Worm (Caenorhabditis elegans) whole organism, early embryonic: Measurements from ENCODE around the gene nlp-35.

Experiments used
- B0310.2 ChIP-seq: sonication (generic microtip); optimal IDR thresholded peaks from 2 replicates; lab custom pipeline; 2016; ENCODE audit warnings: mild to moderate bottlenecking, missing genetic modification characterization, missing compliant biosample characterization
- F13C5.2 ChIP-seq: sonication (generic microtip); optimal IDR thresholded peaks from 2 replicates; lab custom pipeline; 2017; ENCODE audit warnings: mild to moderate bottlenecking, missing genetic modification characterization, inconsistent platforms, missing compliant biosample characterization
- ama-1 ChIP-seq: fragments of 150-350 bp; optimal IDR thresholded peaks from 2 replicates; lab custom pipeline; 2014
- ceh-13 ChIP-seq: fragments of 200-800 bp; sonication (Bioruptor generic); optimal IDR thresholded peaks from 2 replicates; lab custom pipeline; 2018; ENCODE audit warnings: mild to moderate bottlenecking, missing genetic modification characterization, missing compliant biosample characterization
- ets-7 ChIP-seq: sonication (generic microtip); optimal IDR thresholded peaks from 2 replicates; lab custom pipeline; 2016; ENCODE audit warnings: missing genotype, missing genetic modification characterization, missing compliant biosample characterization
- flt-1 ChIP-seq: fragments of 200-800 bp; sonication (Bioruptor generic); IDR thresholded peaks from 2 replicates; pipeline ENCODE4 v1.3.6; 2022; ENCODE audit warnings: missing genetic modification characterization, missing compliant biosample characterization
- hmg-4 ChIP-seq: fragments of 200-800 bp; sonication (Bioruptor generic); optimal IDR thresholded peaks from 2 replicates; lab custom pipeline; 2018; ENCODE audit warnings: mild to moderate bottlenecking, missing genetic modification characterization, missing compliant biosample characterization
- hnd-1 ChIP-seq: sonication (generic microtip); optimal IDR thresholded peaks from 2 replicates; lab custom pipeline; 2016; ENCODE audit warnings: missing genetic modification characterization, missing compliant biosample characterization
- sea-1 ChIP-seq: fragments of 200-800 bp; sonication (Bioruptor generic); conservative IDR thresholded peaks from 2 replicates; pipeline ENCODE4 v1.3.6; 2022; ENCODE audit warnings: missing genetic modification characterization, missing compliant biosample characterization
- tbx-11 ChIP-seq: fragments of 200-800 bp; sonication (Bioruptor generic); IDR thresholded peaks from 2 replicates; pipeline ENCODE4 v1.3.6; 2022; ENCODE audit warnings: missing genetic modification characterization, missing compliant biosample characterization
- tbx-37 ChIP-seq: fragments of 200-800 bp; sonication (Bioruptor generic); conservative IDR thresholded peaks from 2 replicates; pipeline ENCODE4 v1.3.6; 2022; ENCODE audit warnings: missing genetic modification reagents, missing genetic modification characterization, missing compliant biosample characterization
- tra-4 ChIP-seq: sonication (generic microtip); optimal IDR thresholded peaks from 2 replicates; lab custom pipeline; 2017; ENCODE audit warnings: missing genetic modification characterization, missing compliant biosample characterization

DNA sequence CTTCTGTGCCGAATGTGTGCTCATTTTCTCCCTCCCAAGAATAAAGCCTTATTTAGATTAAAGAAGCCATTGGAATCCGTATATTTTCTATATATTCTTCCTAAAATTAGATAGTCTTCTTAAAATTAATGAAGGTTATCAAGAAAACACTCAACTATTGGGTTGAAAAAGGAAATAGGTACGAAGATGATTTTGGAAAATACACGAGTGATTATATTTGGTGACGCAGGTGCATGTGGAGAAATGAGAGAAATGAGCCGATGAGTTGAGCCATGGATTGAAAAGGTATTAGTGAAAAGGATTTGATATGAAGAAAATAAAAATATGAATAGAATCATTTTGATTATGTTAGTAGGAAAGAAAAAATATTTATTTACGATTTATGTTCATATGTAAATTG lies 37.8 kb downstream of the nlp-35 start, which contains the start of gene cng-3:
- TF ChIP-seq ceh-13, result no peak
- no peak for TF ChIP-seq tra-4 (tag; lab: Kevin White, UChicago)
- no peak for TF ChIP-seq ets-7 (tag; lab: Kevin White, UChicago)
- TF ChIP-seq tbx-11, result no peak
- no peak for TF ChIP-seq hmg-4 (GFP tag; lab: Kevin White, UChicago)
- TF ChIP-seq B0310.2, result no peak
- TF ChIP-seq flt-1 (GFP tag; lab: Robert Waterston, UW), result no peak
- TF ChIP-seq ama-1, result no peak
- no peak for TF ChIP-seq sea-1 (GFP tag; lab: Robert Waterston, UW)
- TF ChIP-seq tbx-37, result no peak
- no peak for TF ChIP-seq hnd-1 (tag; lab: Kevin White, UChicago)
- TF ChIP-seq F13C5.2 (tag; lab: Kevin White, UChicago), result no peak
